Fruit fly (Drosophila melanogaster): Measurements from ENCODE around the gene CG15824.

CG15824 gene

DNA sequence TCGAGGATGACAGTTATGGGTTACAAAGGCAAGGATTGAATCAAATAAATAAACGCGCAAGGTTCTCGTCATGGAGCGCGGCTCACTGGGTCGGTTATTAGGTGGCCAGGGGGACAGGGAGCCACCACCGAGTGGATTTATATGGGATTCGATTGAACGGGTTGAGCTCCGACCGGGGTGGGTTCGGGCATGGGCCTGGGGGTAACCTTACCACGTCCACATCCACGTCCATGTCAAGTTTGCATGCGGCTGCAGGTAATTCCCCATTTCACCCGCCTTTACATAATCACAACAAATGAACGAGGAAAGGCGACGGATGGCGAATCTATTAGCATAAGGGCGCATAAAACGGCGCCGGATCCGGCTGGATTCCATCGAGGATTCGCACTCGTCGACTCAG lies 25.0 kb downstream of the CG15824 start, which contains the start of gene CG13950:
CG13950 (plus strand) TSS at position 301 of the 400 bp plus-strand sequence.
- TF ChIP-seq nmo (GFP tag; optimal IDR thresholded peaks at IDR 0.05) (no peak), bcd (GFP tag; optimal IDR thresholded peaks at IDR 0.05) (no peak), CG1529 (GFP tag; optimal IDR thresholded peaks at IDR 0.05) (no peak), CG12104 (GFP tag; optimal IDR thresholded peaks at IDR 0.05) (no peak), vvl (GFP tag; IDR thresholded peaks at IDR 0.05) (no peak), ewg (GFP tag; optimal IDR thresholded peaks at IDR 0.05) (no peak), tgo (GFP tag; IDR thresholded peaks at IDR 0.05) (no peak), NK7.1 (GFP tag; optimal IDR thresholded peaks at IDR 0.05) (no peak)

DNA sequence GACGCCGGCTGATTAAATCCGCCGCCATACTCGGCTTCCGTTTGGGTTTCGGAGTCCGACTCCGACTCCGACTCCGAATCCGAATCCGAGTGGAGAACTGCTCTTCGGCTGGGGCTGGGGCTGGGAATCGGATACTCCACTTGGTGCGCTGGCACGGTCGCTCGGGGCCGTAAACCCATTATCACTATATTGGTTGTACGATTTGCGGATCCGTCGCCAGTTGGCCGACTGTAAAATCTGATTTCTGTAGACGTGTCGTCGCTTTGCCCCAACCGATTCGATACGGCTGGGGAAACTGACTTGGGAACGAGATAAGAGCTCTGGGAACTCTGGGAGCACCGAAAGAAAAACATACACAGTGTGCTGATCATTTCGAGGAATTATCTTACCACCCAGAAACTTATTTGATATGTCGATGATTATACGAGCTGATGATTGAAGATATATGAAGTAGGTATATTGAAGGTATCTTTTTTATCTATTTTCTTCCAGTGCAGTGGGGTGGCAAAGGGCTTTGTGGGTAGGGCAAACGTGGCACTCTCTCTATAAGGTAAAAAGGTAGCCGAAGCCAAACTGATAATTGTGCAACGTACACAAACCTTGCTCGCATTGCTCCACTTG lies 26.9 kb downstream of the CG15824 start:
- TF ChIP-seq CG3726 (GFP tag; IDR thresholded peaks at IDR 0.05) (no peak), CG15479 (GFP tag; optimal IDR thresholded peaks at IDR 0.05) (no peak), dan (GFP tag; IDR thresholded peaks at IDR 0.05) (no peak), Sox100B (GFP tag; optimal IDR thresholded peaks at IDR 0.05) (peak; percentile 12), CG4404 (GFP tag; IDR thresholded peaks at IDR 0.05) (no peak), Dbx (GFP tag; IDR thresholded peaks at IDR 0.05) (no peak), CG17912 (GFP tag; optimal IDR thresholded peaks at IDR 0.05) (no peak), CG17612 (GFP tag; IDR thresholded peaks at IDR 0.05) (no peak), bsh (GFP tag; optimal IDR thresholded peaks at IDR 0.05) (peak in 1 of 2 experiments; percentile 59), ind (GFP tag; optimal IDR thresholded peaks at IDR 0.05) (peak; percentile 34), CG8089 (GFP tag; optimal IDR thresholded peaks at IDR 0.05) (no peak), Atf6 (GFP tag; IDR thresholded peaks at IDR 0.05) (peak; percentile 75; the same call in 1 of the 2 replicates), sens (GFP tag) (peak; percentile 89), Kr (GFP tag; optimal IDR thresholded peaks at IDR 0.05) (no peak), onecut (GFP tag; IDR thresholded peaks at IDR 0.05) (0 out of 2 replicates have a peak, but pooled peaks have one; percentile 13), nau (GFP tag; optimal IDR thresholded peaks at IDR 0.05) (no peak), CG34376 (GFP tag; optimal IDR thresholded peaks at IDR 0.05) (peak; percentile 7), CG12155 (GFP tag; optimal IDR thresholded peaks at IDR 0.05) (no peak), ro (GFP tag; IDR thresholded peaks at IDR 0.05) (no peak), Six4 (GFP tag; optimal IDR thresholded peaks at IDR 0.05) (peak; percentile 55), CG30020 (tag; optimal IDR thresholded peaks at IDR 0.05) (no peak), CG16779 (GFP tag; IDR thresholded peaks at IDR 0.05) (no peak), salm (tag; optimal IDR thresholded peaks at IDR 0.05) (peak; percentile 33), vnd (GFP tag; IDR thresholded peaks at IDR 0.05; ENCODE audit: partially characterized antibody) (no peak), CG4328 (GFP tag; optimal IDR thresholded peaks at IDR 0.05) (no peak), unpg (GFP tag; optimal IDR thresholded peaks at IDR 0.05) (peak; percentile 55), pros (GFP tag; optimal IDR thresholded peaks at IDR 0.05) (no peak), fru (optimal IDR thresholded peaks at IDR 0.05) (no peak), pho (GFP tag; optimal IDR thresholded peaks at IDR 0.05) (peak; percentile 21), CG13123 (GFP tag; optimal IDR thresholded peaks at IDR 0.05) (no peak), klu (GFP tag; IDR thresholded peaks at IDR 0.05) (no peak), CG2875 (GFP tag; optimal IDR thresholded peaks at IDR 0.05) (peak; percentile 25), MBD-R2 (GFP tag; IDR thresholded peaks at IDR 0.05) (no peak), zf30C (GFP tag; optimal IDR thresholded peaks at IDR 0.05) (peak; percentile 40), pita (GFP tag; optimal IDR thresholded peaks at IDR 0.05) (no peak), CG10366 (GFP tag; IDR thresholded peaks at IDR 0.05) (peak; percentile 64), eyg (GFP tag; optimal IDR thresholded peaks at IDR 0.05) (peak; percentile 20), gsb-n (tag; optimal IDR thresholded peaks at IDR 0.05) (peak; percentile 38), bigmax (GFP tag; optimal IDR thresholded peaks at IDR 0.05) (no peak), dm (GFP tag; optimal IDR thresholded peaks at IDR 0.05) (no peak), Atf3 (GFP tag; optimal IDR thresholded peaks at IDR 0.05) (peak; percentile 48), D19A (tag; optimal IDR thresholded peaks at IDR 0.05) (peak; percentile 16)
